Comparison of ENCODE assay signal across 2 worm cellular contexts in the genomic region with DNA sequence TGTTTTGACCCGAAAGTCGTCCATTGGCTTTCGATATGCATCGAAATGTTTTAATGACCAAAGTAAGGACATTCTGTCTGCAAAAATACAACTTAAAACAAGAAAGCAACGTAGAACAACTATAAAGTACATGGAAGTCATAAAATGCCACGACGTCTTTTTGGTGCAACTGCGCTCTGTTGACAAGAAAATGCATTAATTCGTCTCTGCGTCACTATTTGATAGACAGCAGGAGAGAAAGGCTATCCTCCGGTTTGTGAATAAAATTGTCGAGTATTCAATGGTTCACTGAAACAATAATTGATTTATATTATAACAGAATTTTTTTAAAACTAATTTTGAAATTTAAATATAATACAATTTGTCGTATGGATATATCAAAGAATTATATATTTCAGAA.
TF ChIP-seq lines count a peak whose summit lies in the region.

A gene (minus strand): TSS at position 311 of the 400 bp plus-strand sequence.

TF ChIP-seq in whole organism, L2 larva, 48 proteins besides CTCF, POLR2A, EP300 and RAD21 (continued from another document):
- no peak for TF ChIP-seq nhr-12 (tag; optimal IDR thresholded peaks at IDR 0.05; lab: Kevin White, UChicago)
- TF ChIP-seq sma-9 (GFP tag; optimal IDR thresholded peaks at IDR 0.05; lab: Kevin White, UChicago), result peak; percentile 69
- no peak for TF ChIP-seq sma-9 (tag; optimal IDR thresholded peaks at IDR 0.05; lab: Kevin White, UChicago)
- TF ChIP-seq nhr-237 (tag; optimal IDR thresholded peaks at IDR 0.05; lab: Kevin White, UChicago), result no peak
- peak; percentile 86 for TF ChIP-seq nhr-129 (tag; optimal IDR thresholded peaks at IDR 0.05; lab: Kevin White, UChicago)
- TF ChIP-seq aly-2 (tag; optimal IDR thresholded peaks at IDR 0.05; lab: Kevin White, UChicago), result no peak
- no peak for TF ChIP-seq nhr-23 (tag; optimal IDR thresholded peaks at IDR 0.05; lab: Kevin White, UChicago)
- TF ChIP-seq ama-1 (optimal IDR thresholded peaks at IDR 0.05; lab: Kevin White, UChicago), result peak; percentile 17
- TF ChIP-seq nhr-11 (tag; optimal IDR thresholded peaks at IDR 0.05; lab: Kevin White, UChicago), result no peak
- TF ChIP-seq mbf-1 (tag; optimal IDR thresholded peaks at IDR 0.05; lab: Kevin White, UChicago), result no peak
- no peak for TF ChIP-seq nhr-10 (tag; optimal IDR thresholded peaks at IDR 0.05; lab: Kevin White, UChicago)
- no peak for TF ChIP-seq alr-1 (tag; optimal IDR thresholded peaks at IDR 0.05; lab: Kevin White, UChicago)
- TF ChIP-seq sem-4 (tag; optimal IDR thresholded peaks at IDR 0.05; lab: Kevin White, UChicago), result peak; percentile 82
- no peak for TF ChIP-seq nhr-77 (tag; optimal IDR thresholded peaks at IDR 0.05; lab: Kevin White, UChicago)
- no peak for TF ChIP-seq skn-1 (tag; optimal IDR thresholded peaks at IDR 0.05; lab: Kevin White, UChicago)
- TF ChIP-seq ZK546.5 (tag; optimal IDR thresholded peaks at IDR 0.05; lab: Kevin White, UChicago), result no peak
- peak in 1 of 2 experiments; percentile 78 for TF ChIP-seq lsy-2 (tag; optimal IDR thresholded peaks at IDR 0.05; lab: Kevin White, UChicago)
- TF ChIP-seq peb-1 (tag; optimal IDR thresholded peaks at IDR 0.05; lab: Kevin White, UChicago), result no peak
- TF ChIP-seq egl-27 (tag; optimal IDR thresholded peaks at IDR 0.05; lab: Kevin White, UChicago), result no peak
- no peak for TF ChIP-seq ztf-11 (tag; optimal IDR thresholded peaks at IDR 0.05; lab: Kevin White, UChicago)
- TF ChIP-seq nhr-21 (tag; optimal IDR thresholded peaks at IDR 0.05; lab: Kevin White, UChicago), result peak; percentile 41
- TF ChIP-seq snpc-4 (tag; optimal IDR thresholded peaks at IDR 0.05; lab: Kevin White, UChicago), result peak; percentile 3
- TF ChIP-seq lin-13 (GFP tag; optimal IDR thresholded peaks at IDR 0.05; lab: Kevin White, UChicago), result peak; percentile 73
- no peak for TF ChIP-seq ztf-1 (GFP tag; conservative IDR thresholded peaks at IDR 0.05; lab: Robert Waterston, UW)
- TF ChIP-seq ceh-16 (tag; optimal IDR thresholded peaks at IDR 0.05; lab: Kevin White, UChicago), result no peak
- TF ChIP-seq C34F6.9 (tag; optimal IDR thresholded peaks at IDR 0.05; lab: Kevin White, UChicago), result peak; percentile 86
- TF ChIP-seq crh-2 (tag; optimal IDR thresholded peaks at IDR 0.05; lab: Kevin White, UChicago), result peak; percentile 96

TF ChIP-seq in whole organism, L4 larva, 104 proteins besides CTCF, POLR2A, EP300 and RAD21 (continued from another document):
- TF ChIP-seq php-3 (GFP tag; IDR thresholded peaks at IDR 0.05; lab: Robert Waterston, UW), result no peak
- TF ChIP-seq ctbp-1 (GFP tag; IDR thresholded peaks at IDR 0.05; lab: Robert Waterston, UW), result peak; percentile 11; the same call in 1 of the 2 replicates
- no peak for TF ChIP-seq tag-97 (GFP tag; IDR thresholded peaks at IDR 0.05; lab: Robert Waterston, UW)
- no peak for TF ChIP-seq nhr-10 (tag; optimal IDR thresholded peaks at IDR 0.05; lab: Kevin White, UChicago)
- no peak for TF ChIP-seq nhr-111 (GFP tag; optimal IDR thresholded peaks at IDR 0.05; lab: Kevin White, UChicago)
- TF ChIP-seq mes-2 (tag; optimal IDR thresholded peaks at IDR 0.05; lab: Kevin White, UChicago; ENCODE audit: poor library complexity, severe bottlenecking), result peak; percentile 79
- TF ChIP-seq aly-2 (tag; optimal IDR thresholded peaks at IDR 0.05; lab: Kevin White, UChicago), result no peak
- no peak for TF ChIP-seq lim-7 (GFP tag; IDR thresholded peaks at IDR 0.05; lab: Robert Waterston, UW)
- TF ChIP-seq nhr-102 (tag; optimal IDR thresholded peaks at IDR 0.05; lab: Kevin White, UChicago), result no peak
- no peak for TF ChIP-seq daf-19 (GFP tag; conservative IDR thresholded peaks at IDR 0.05; lab: Robert Waterston, UW)
- TF ChIP-seq F49E8.2 (tag; optimal IDR thresholded peaks at IDR 0.05; lab: Kevin White, UChicago; ENCODE audit: borderline replicate concordance), result no peak
- TF ChIP-seq nhr-28 (tag; optimal IDR thresholded peaks at IDR 0.05; lab: Kevin White, UChicago), result peak; percentile 91
- TF ChIP-seq nhr-25 (tag; optimal IDR thresholded peaks at IDR 0.05; lab: Kevin White, UChicago; ENCODE audit: borderline replicate concordance, insufficient read depth), result no peak
- no peak for TF ChIP-seq zfp-3 (GFP tag; conservative IDR thresholded peaks at IDR 0.05; lab: Robert Waterston, UW)
- TF ChIP-seq lir-3 (tag; optimal IDR thresholded peaks at IDR 0.05; lab: Kevin White, UChicago), result no peak
- no peak for TF ChIP-seq nhr-237 (tag; optimal IDR thresholded peaks at IDR 0.05; lab: Kevin White, UChicago)
- TF ChIP-seq unc-39 (tag; optimal IDR thresholded peaks at IDR 0.05; lab: Kevin White, UChicago), result no peak
- peak; percentile 55 for TF ChIP-seq lin-13 (GFP tag; optimal IDR thresholded peaks at IDR 0.05; lab: Kevin White, UChicago)
- no peak for TF ChIP-seq Y105C5A.15 (GFP tag; IDR thresholded peaks at IDR 0.05; lab: Robert Waterston, UW)
- TF ChIP-seq aha-1 (tag; lab: Kevin White, UChicago), result no peak
- no peak for TF ChIP-seq ztf-11 (tag; optimal IDR thresholded peaks at IDR 0.05; lab: Kevin White, UChicago)
- TF ChIP-seq lin-29 (GFP tag; IDR thresholded peaks at IDR 0.05; lab: Robert Waterston, UW), result no peak
- peak; percentile 55 for TF ChIP-seq pqm-1 (tag; optimal IDR thresholded peaks at IDR 0.05; lab: Kevin White, UChicago)
- no peak for TF ChIP-seq zip-2 (tag; optimal IDR thresholded peaks at IDR 0.05; lab: Kevin White, UChicago)
- no peak for TF ChIP-seq F37D6.2 (tag; optimal IDR thresholded peaks at IDR 0.05; lab: Kevin White, UChicago)
- TF ChIP-seq hif-1 (tag; optimal IDR thresholded peaks at IDR 0.05; lab: Kevin White, UChicago), result peak in 1 of 2 experiments; percentile 15
- TF ChIP-seq daf-16 (GFP tag; optimal IDR thresholded peaks at IDR 0.05; lab: Kevin White, UChicago), result no peak
- peak; percentile 52 for TF ChIP-seq daf-16 (tag; optimal IDR thresholded peaks at IDR 0.05; lab: Kevin White, UChicago)
- TF ChIP-seq unc-130 (GFP tag; optimal IDR thresholded peaks at IDR 0.05; lab: Kevin White, UChicago), result no peak
- peak; percentile 61 for TF ChIP-seq dmd-6 (GFP tag; IDR thresholded peaks at IDR 0.05; lab: Robert Waterston, UW)
- peak; percentile 66 for TF ChIP-seq nhr-77 (tag; optimal IDR thresholded peaks at IDR 0.05; lab: Kevin White, UChicago)
- no peak for TF ChIP-seq attf-4 (tag; optimal IDR thresholded peaks at IDR 0.05; lab: Kevin White, UChicago)
- TF ChIP-seq R02D3.7 (tag; optimal IDR thresholded peaks at IDR 0.05; lab: Kevin White, UChicago), result no peak
- no peak for TF ChIP-seq T26A8.4 (GFP tag; IDR thresholded peaks at IDR 0.05; lab: Robert Waterston, UW)
- TF ChIP-seq lin-15B (tag; optimal IDR thresholded peaks at IDR 0.05; lab: Kevin White, UChicago), result no peak
- no peak for TF ChIP-seq F26F4.8 (GFP tag; conservative IDR thresholded peaks at IDR 0.05; lab: Robert Waterston, UW)
- TF ChIP-seq gei-8 (GFP tag; optimal IDR thresholded peaks at IDR 0.05; lab: Kevin White, UChicago), result no peak
- TF ChIP-seq zip-11 (GFP tag; IDR thresholded peaks at IDR 0.05; lab: Robert Waterston, UW), result no peak
- no peak for TF ChIP-seq dmd-9 (GFP tag; IDR thresholded peaks at IDR 0.05; lab: Robert Waterston, UW)
- no peak for TF ChIP-seq pha-4 (GFP tag; IDR thresholded peaks at IDR 0.05; lab: Robert Waterston, UW)
- TF ChIP-seq pha-4 (tag; optimal IDR thresholded peaks at IDR 0.05; lab: Kevin White, UChicago), result peak; percentile 44
- no peak for TF ChIP-seq spr-1 (tag; optimal IDR thresholded peaks at IDR 0.05; lab: Kevin White, UChicago)
- peak; percentile 68 for TF ChIP-seq nhr-6 (tag; optimal IDR thresholded peaks at IDR 0.05; lab: Kevin White, UChicago)
- TF ChIP-seq fkh-10 (GFP tag; optimal IDR thresholded peaks at IDR 0.05; lab: Kevin White, UChicago), result peak; percentile 5
- TF ChIP-seq mxl-2 (GFP tag; conservative IDR thresholded peaks at IDR 0.05; lab: Robert Waterston, UW), result no peak
- peak; percentile 17 for TF ChIP-seq rbr-2 (tag; optimal IDR thresholded peaks at IDR 0.05; lab: Kevin White, UChicago)
- peak; percentile 25 for TF ChIP-seq ces-1 (GFP tag; optimal IDR thresholded peaks at IDR 0.05; lab: Kevin White, UChicago)
- TF ChIP-seq lsy-2 (tag; optimal IDR thresholded peaks at IDR 0.05; lab: Kevin White, UChicago), result peak in 1 of 2 experiments; percentile 83
- no peak for TF ChIP-seq ceh-20 (GFP tag; IDR thresholded peaks at IDR 0.05; lab: Robert Waterston, UW)
- TF ChIP-seq unc-62 (GFP tag; optimal IDR thresholded peaks at IDR 0.05 in 1 of 2; lab: Kevin White, UChicago), result peak in 1 of 2 experiments; percentile 18
- TF ChIP-seq unc-62 (tag; optimal IDR thresholded peaks at IDR 0.05; lab: Kevin White, UChicago), result no peak
- TF ChIP-seq nhr-48 (tag; optimal IDR thresholded peaks at IDR 0.05; lab: Kevin White, UChicago), result no peak
- TF ChIP-seq egl-27 (tag; optimal IDR thresholded peaks at IDR 0.05; lab: Kevin White, UChicago), result no peak
- no peak for TF ChIP-seq spr-3 (GFP tag; optimal IDR thresholded peaks at IDR 0.05; lab: Kevin White, UChicago)
- no peak for TF ChIP-seq sdz-12 (GFP tag; optimal IDR thresholded peaks at IDR 0.05; lab: Kevin White, UChicago)
- TF ChIP-seq T20F7.1 (GFP tag; optimal IDR thresholded peaks at IDR 0.05; lab: Kevin White, UChicago), result peak; percentile 22
- TF ChIP-seq snpc-1.2 (GFP tag; IDR thresholded peaks at IDR 0.05; lab: Robert Waterston, UW), result no peak
- TF ChIP-seq arid-1 (GFP tag; conservative IDR thresholded peaks at IDR 0.05; lab: Robert Waterston, UW), result no peak
- no peak for TF ChIP-seq Y5F2A.4 (GFP tag; optimal IDR thresholded peaks at IDR 0.05; lab: Kevin White, UChicago)
- TF ChIP-seq duxl-1 (tag; optimal IDR thresholded peaks at IDR 0.05; lab: Kevin White, UChicago; ENCODE audit: poor library complexity), result no peak
- no peak for TF ChIP-seq cey-2 (tag; optimal IDR thresholded peaks at IDR 0.05; lab: Kevin White, UChicago; ENCODE audit: borderline replicate concordance, insufficient read depth)
- 0 out of 2 replicates have a peak, but pooled peaks have one; percentile 31 for TF ChIP-seq hmg-1.1 (GFP tag; IDR thresholded peaks at IDR 0.05; lab: Robert Waterston, UW)
- no peak for TF ChIP-seq nhr-41 (GFP tag; IDR thresholded peaks at IDR 0.05; lab: Robert Waterston, UW)
- no peak for TF ChIP-seq madf-9 (GFP tag; conservative IDR thresholded peaks at IDR 0.05; lab: Robert Waterston, UW)
- TF ChIP-seq lin-38 (GFP tag; IDR thresholded peaks at IDR 0.05; lab: Robert Waterston, UW), result peak; percentile 90
- no peak for TF ChIP-seq snpc-4 (tag; optimal IDR thresholded peaks at IDR 0.05; lab: Kevin White, UChicago)
- TF ChIP-seq dpl-1 (GFP tag; optimal IDR thresholded peaks at IDR 0.05; lab: Kevin White, UChicago), result peak; percentile 35
- TF ChIP-seq zag-1 (tag; optimal IDR thresholded peaks at IDR 0.05; lab: Kevin White, UChicago), result no peak
- TF ChIP-seq egl-43 (GFP tag; IDR thresholded peaks at IDR 0.05; lab: Robert Waterston, UW), result no peak
- no peak for TF ChIP-seq ceh-28 (tag; optimal IDR thresholded peaks at IDR 0.05; lab: Kevin White, UChicago)
- TF ChIP-seq nhr-76 (tag; optimal IDR thresholded peaks at IDR 0.05; lab: Kevin White, UChicago), result no peak
- TF ChIP-seq dmd-8 (GFP tag; IDR thresholded peaks at IDR 0.05; lab: Robert Waterston, UW), result no peak
- no peak for TF ChIP-seq ama-1 (optimal IDR thresholded peaks at IDR 0.05; lab: Kevin White, UChicago)
- TF ChIP-seq jun-1 (tag; optimal IDR thresholded peaks at IDR 0.05; lab: Kevin White, UChicago), result no peak
- no peak for TF ChIP-seq ceh-32 (tag; optimal IDR thresholded peaks at IDR 0.05; lab: Kevin White, UChicago; ENCODE audit: poor library complexity)
- no peak for TF ChIP-seq ZK337.2 (GFP tag; IDR thresholded peaks at IDR 0.05; lab: Robert Waterston, UW)
- TF ChIP-seq nhr-42 (GFP tag; IDR thresholded peaks at IDR 0.05; lab: Robert Waterston, UW), result no peak
- no peak for TF ChIP-seq ZK546.5 (tag; optimal IDR thresholded peaks at IDR 0.05; lab: Kevin White, UChicago)
- peak; percentile 3 for TF ChIP-seq nhr-11 (tag; optimal IDR thresholded peaks at IDR 0.05; lab: Kevin White, UChicago)
- peak in 1 of 2 experiments; percentile 51 for TF ChIP-seq mdl-1 (tag; optimal IDR thresholded peaks at IDR 0.05; lab: Kevin White, UChicago)
- TF ChIP-seq hlh-30 (tag; optimal IDR thresholded peaks at IDR 0.05; lab: Kevin White, UChicago; ENCODE audit: insufficient read depth), result peak; percentile 45
- no peak for TF ChIP-seq Y48G9A.11 (GFP tag; IDR thresholded peaks at IDR 0.05; lab: Robert Waterston, UW)
- TF ChIP-seq ztf-7 (tag; optimal IDR thresholded peaks at IDR 0.05; lab: Kevin White, UChicago), result no peak
